Worm (Caenorhabditis elegans): ENCODE data around the gene B0454.5.

Gene B0454.5

DNA sequence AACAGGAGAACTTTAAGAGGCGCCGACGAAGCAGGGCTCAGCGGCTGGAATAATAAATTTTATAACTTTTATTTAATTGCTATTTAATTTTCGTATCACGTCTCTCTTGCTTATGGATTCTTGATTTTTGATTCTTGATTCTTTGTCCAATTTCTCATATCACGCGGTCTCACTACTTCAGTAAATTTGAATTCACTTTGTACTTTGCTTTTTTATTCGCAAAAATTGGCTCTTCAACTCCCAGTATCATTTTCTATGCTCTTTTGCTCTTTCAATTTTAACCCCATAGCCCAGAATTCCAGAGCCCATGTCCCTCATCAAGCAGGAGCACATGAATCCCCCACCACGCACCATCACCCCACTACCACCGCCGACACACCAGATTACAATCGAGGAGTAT lies 36.4 kb upstream of the B0454.5 start, which contains the start of gene lido-10:
Gene lido-10 (plus strand): TSS at position 301 of the 400 bp plus-strand sequence.
- TF ChIP-seq alr-1 (tag; optimal IDR thresholded peaks at IDR 0.05; ENCODE audit: borderline replicate concordance): no peak
- no peak for TF ChIP-seq irx-1 (tag; optimal IDR thresholded peaks at IDR 0.05)
- TF ChIP-seq efl-1 (optimal IDR thresholded peaks at IDR 0.05): no peak
- no peak for TF ChIP-seq efl-1 (GFP tag; optimal IDR thresholded peaks at IDR 0.05 in 1 of 2)
- TF ChIP-seq nhr-47 (tag; optimal IDR thresholded peaks at IDR 0.05): no peak
- no peak for TF ChIP-seq isw-1 (GFP tag; IDR thresholded peaks at IDR 0.05)
- TF ChIP-seq unc-86 (tag; optimal IDR thresholded peaks at IDR 0.05): no peak
- TF ChIP-seq grh-1 (GFP tag; IDR thresholded peaks at IDR 0.05): no peak
- no peak for TF ChIP-seq fkh-8 (tag; optimal IDR thresholded peaks at IDR 0.05)
- TF ChIP-seq dpl-1 (GFP tag; optimal IDR thresholded peaks at IDR 0.05): no peak

DNA sequence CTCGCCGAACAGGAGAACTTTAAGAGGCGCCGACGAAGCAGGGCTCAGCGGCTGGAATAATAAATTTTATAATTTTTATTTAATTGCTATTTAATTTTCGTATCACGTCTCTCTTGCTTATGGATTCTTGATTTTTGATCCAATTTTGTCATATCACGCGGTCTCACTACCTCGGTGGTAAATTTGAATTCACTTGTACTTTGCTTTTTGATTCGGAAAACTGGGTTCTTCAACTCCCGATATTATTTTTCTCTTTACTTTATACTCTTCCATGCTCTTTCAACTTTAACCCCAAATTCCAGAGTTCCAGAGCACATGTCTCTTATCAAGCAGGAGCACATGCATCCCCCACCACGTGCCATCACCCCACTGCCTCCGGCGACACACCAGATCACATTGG lies 35.0 kb upstream of the B0454.5 start, which contains the start of gene lido-11:
Gene lido-11 (plus strand): TSS at position 301 of the 400 bp plus-strand sequence.
- no peak for TF ChIP-seq egl-13 (tag; optimal IDR thresholded peaks at IDR 0.05)
- TF ChIP-seq nhr-19 (GFP tag; conservative IDR thresholded peaks at IDR 0.05): no peak
- TF ChIP-seq pqm-1 (tag; optimal IDR thresholded peaks at IDR 0.05): no peak
- no peak for TF ChIP-seq elt-2 (tag; optimal IDR thresholded peaks at IDR 0.05)
- no peak for TF ChIP-seq dsc-1 (tag; optimal IDR thresholded peaks at IDR 0.05)
- TF ChIP-seq skn-1 (tag; optimal IDR thresholded peaks at IDR 0.05): no peak
- no peak for TF ChIP-seq C16A3.4 (tag; optimal IDR thresholded peaks at IDR 0.05)
- no peak for TF ChIP-seq unc-98 (GFP tag; IDR thresholded peaks at IDR 0.05)
- TF ChIP-seq fos-1 (tag; optimal IDR thresholded peaks at IDR 0.05): no peak
- TF ChIP-seq efl-1 (optimal IDR thresholded peaks at IDR 0.05): no peak
- no peak for TF ChIP-seq efl-1 (GFP tag; optimal IDR thresholded peaks at IDR 0.05 in 1 of 2)
- no peak for TF ChIP-seq lir-3 (tag; optimal IDR thresholded peaks at IDR 0.05; ENCODE audit: poor library complexity)
- TF ChIP-seq hpl-2 (GFP tag; optimal IDR thresholded peaks at IDR 0.05): no peak
- no peak for TF ChIP-seq aly-2 (tag; optimal IDR thresholded peaks at IDR 0.05)
- no peak for TF ChIP-seq unc-86 (tag; optimal IDR thresholded peaks at IDR 0.05)

DNA sequence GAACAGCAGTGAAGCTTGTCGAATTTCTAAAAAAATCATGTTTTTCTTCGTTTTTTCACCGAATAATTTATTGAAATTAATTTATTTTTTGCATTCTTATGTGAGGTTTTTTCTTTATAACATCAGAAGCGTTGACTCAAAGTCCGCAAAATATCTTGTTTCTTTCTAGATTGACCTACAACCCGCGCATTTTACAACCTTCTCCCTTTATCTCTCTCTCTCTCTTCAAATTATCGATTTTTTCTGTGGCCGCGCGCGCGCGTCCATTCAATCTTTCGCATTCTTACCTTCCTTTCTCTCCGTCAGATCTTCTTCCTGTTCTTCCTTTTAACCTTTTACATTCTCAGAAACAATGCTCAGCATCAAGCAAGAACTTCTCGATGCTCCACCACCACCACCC lies 33.2 kb upstream of the B0454.5 start, which contains the start of gene lido-12:
Gene lido-12 (plus strand): TSS at position 301 of the 400 bp plus-strand sequence.
- TF ChIP-seq blmp-1 (tag; optimal IDR thresholded peaks at IDR 0.05): no peak
- TF ChIP-seq mep-1 (tag; optimal IDR thresholded peaks at IDR 0.05): no peak
- no peak for TF ChIP-seq jun-1 (tag; optimal IDR thresholded peaks at IDR 0.05)
- TF ChIP-seq elt-2 (tag; optimal IDR thresholded peaks at IDR 0.05): no peak
- no peak for TF ChIP-seq hpl-2 (GFP tag; optimal IDR thresholded peaks at IDR 0.05)
- no peak for TF ChIP-seq nhr-19 (GFP tag; conservative IDR thresholded peaks at IDR 0.05)
- TF ChIP-seq efl-1 (optimal IDR thresholded peaks at IDR 0.05): no peak
- TF ChIP-seq efl-1 (GFP tag; optimal IDR thresholded peaks at IDR 0.05 in 1 of 2): no peak

DNA sequence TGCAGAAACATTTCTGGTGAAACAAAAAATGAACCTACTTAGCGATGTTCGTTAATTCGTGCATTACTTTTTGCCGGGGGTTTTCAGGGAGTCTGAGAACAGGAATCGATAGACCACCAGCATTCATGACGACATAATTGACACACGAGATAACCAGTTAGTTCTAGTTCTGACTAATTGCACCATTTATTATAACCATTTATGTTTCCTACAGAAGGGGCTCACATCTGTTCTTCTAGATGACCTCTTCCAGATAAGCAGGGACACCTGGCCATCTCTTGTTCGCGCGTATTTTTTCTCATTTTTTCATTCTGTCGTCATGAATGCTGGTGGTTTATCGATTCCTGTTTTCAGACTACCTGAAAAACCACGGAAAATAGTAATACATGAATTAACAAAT lies 30.3 kb upstream of the B0454.5 start, which contains the start of gene sdz-5:
Gene sdz-5 (plus strand): TSS at position 301 of the 400 bp plus-strand sequence.
- no peak for TF ChIP-seq nhr-20 (tag; optimal IDR thresholded peaks at IDR 0.05)
- TF ChIP-seq dpl-1 (GFP tag; optimal IDR thresholded peaks at IDR 0.05): no peak
- TF ChIP-seq nhr-90 (tag; optimal IDR thresholded peaks at IDR 0.05; ENCODE audit: poor library complexity): no peak
- TF ChIP-seq egl-27 (tag; optimal IDR thresholded peaks at IDR 0.05): no peak
- no peak for TF ChIP-seq unc-86 (tag; optimal IDR thresholded peaks at IDR 0.05)
- TF ChIP-seq nhr-85 (tag): no peak
- TF ChIP-seq lir-3 (tag; optimal IDR thresholded peaks at IDR 0.05; ENCODE audit: poor library complexity): no peak
- no peak for TF ChIP-seq ceh-88 (GFP tag; IDR thresholded peaks at IDR 0.05)
- no peak for TF ChIP-seq snpc-4 (tag; optimal IDR thresholded peaks at IDR 0.05)
- no peak for TF ChIP-seq nhr-12 (tag; optimal IDR thresholded peaks at IDR 0.05)
- TF ChIP-seq hpl-2 (GFP tag; optimal IDR thresholded peaks at IDR 0.05): no peak
- no peak for TF ChIP-seq elt-2 (tag; optimal IDR thresholded peaks at IDR 0.05)
- no peak for TF ChIP-seq hlh-4 (tag; optimal IDR thresholded peaks at IDR 0.05)
- TF ChIP-seq elt-3 (tag; optimal IDR thresholded peaks at IDR 0.05): no peak
- no peak for TF ChIP-seq nhr-76 (tag; optimal IDR thresholded peaks at IDR 0.05)
- no peak for TF ChIP-seq hlh-17 (GFP tag; optimal IDR thresholded peaks at IDR 0.05; ENCODE audit: borderline replicate concordance)
- TF ChIP-seq nhr-77 (tag; optimal IDR thresholded peaks at IDR 0.05): no peak
- no peak for TF ChIP-seq efl-1 (optimal IDR thresholded peaks at IDR 0.05)
- no peak for TF ChIP-seq efl-1 (GFP tag; optimal IDR thresholded peaks at IDR 0.05 in 1 of 2)
- TF ChIP-seq ceh-82 (tag; optimal IDR thresholded peaks at IDR 0.05): no peak
